Worm (Caenorhabditis elegans): ENCODE data around the gene mpdu-1.

DNA sequence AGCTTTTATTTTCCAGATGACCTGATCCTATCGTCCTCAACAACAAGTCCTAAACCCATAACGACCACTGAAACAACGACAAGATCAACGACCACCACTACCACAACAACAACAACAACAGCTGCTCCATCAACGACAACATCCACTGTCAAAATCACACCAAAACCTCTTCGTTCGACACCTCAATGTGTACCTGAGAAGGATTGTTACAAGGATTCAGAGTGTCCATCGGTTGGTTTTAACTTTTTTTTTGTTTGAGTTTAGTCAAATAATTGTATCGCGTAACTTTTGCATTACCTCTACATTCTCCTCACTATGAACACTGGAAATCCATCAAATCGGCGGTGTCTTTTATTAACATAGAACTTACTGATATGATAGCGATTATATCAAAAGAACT, 21.1 kb upstream of the mpdu-1 start:
- no peak for TF ChIP-seq ceh-34 (tag; optimal IDR thresholded peaks at IDR 0.05)
- TF ChIP-seq ceh-19 (GFP tag; optimal IDR thresholded peaks at IDR 0.05) = no peak
- no peak for TF ChIP-seq ttx-3 (tag; optimal IDR thresholded peaks at IDR 0.05)
- TF ChIP-seq ama-1 (optimal IDR thresholded peaks at IDR 0.05) = no peak
- TF ChIP-seq mec-3 (tag; optimal IDR thresholded peaks at IDR 0.05; ENCODE audit: borderline replicate concordance) = no peak
- no peak for TF ChIP-seq fkh-10 (GFP tag; optimal IDR thresholded peaks at IDR 0.05)
- no peak for TF ChIP-seq nhr-11 (tag; optimal IDR thresholded peaks at IDR 0.05)
- TF ChIP-seq elt-2 (tag; optimal IDR thresholded peaks at IDR 0.05) = no peak
- no peak for TF ChIP-seq ets-4 (tag; optimal IDR thresholded peaks at IDR 0.05)
- TF ChIP-seq ztf-16 (tag; optimal IDR thresholded peaks at IDR 0.05) = no peak
- no peak for TF ChIP-seq F13H6.1 (tag; optimal IDR thresholded peaks at IDR 0.05)
- no peak for TF ChIP-seq ceh-6 (GFP tag; optimal IDR thresholded peaks at IDR 0.05)
- TF ChIP-seq pros-1 (tag; optimal IDR thresholded peaks at IDR 0.05) = no peak
- no peak for TF ChIP-seq hlh-8 (tag; optimal IDR thresholded peaks at IDR 0.05)

All from whole organism, late embryonic.